Fruit fly (Drosophila melanogaster) Kc167 (cell line): ENCODE measurements around the gene CG7149.

Experiments
- Myc ChIP-seq: fragments of >200 bp; optimal IDR thresholded peaks from 2 replicates; lab custom pipeline; 2017; ENCODE audit warnings: missing external identifiers
- Sin3A ChIP-seq: fragments of >200 bp; optimal IDR thresholded peaks from 2 replicates; lab custom pipeline; 2018; ENCODE audit warnings: missing external identifiers
- insv ChIP-seq: fragments of >200 bp; optimal IDR thresholded peaks from 3 replicates; lab custom pipeline; 2018; ENCODE audit warnings: missing external identifiers
- ttk ChIP-seq: sonication (Bioruptor generic); optimal IDR thresholded peaks from 2 replicates; lab custom pipeline; 2017; ENCODE audit warnings: missing external identifiers

DNA sequence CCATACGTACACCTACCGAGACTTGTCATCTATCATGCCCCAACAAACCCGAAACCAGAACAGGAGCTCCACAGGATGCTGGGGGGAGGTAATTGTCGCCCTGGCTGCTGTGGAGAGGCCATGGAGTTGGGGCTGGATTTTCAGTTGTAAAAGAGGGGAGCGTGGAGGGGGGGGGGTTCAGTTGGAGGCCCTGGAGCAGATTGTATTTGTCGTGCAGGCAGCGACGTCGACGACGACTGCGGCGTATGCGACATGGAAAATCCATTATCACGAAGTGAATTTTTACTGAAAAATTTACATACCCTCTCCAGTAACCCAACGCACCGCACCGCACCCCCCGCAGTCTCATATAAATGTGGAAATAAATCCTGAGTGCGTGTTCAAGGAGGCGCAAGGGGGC, 43.3 kb upstream of the CG7149 start:
- no peak for TF ChIP-seq insv
- TF ChIP-seq Sin3A (lab: Kevin White, UChicago) = no peak
- TF ChIP-seq Myc (lab: Kevin White, UChicago) = no peak
- no peak for TF ChIP-seq ttk (lab: Kevin White, UChicago)
